Fruit fly (Drosophila melanogaster) whole organism, embryonic: ENCODE results near the gene uif.

Experiments
- Abd-B ChIP-seq: fragments of 200-800 bp; sonication (Bioruptor generic); optimal IDR thresholded peaks from 2 replicates; lab custom pipeline; 2018; ENCODE audit warnings: missing biosample characterization, mild to moderate bottlenecking, missing genetic modification characterization, moderate library complexity
- BEAF-32 ChIP-seq: fragments of 200-800 bp; sonication (Bioruptor generic); optimal IDR thresholded peaks from 3 replicates; lab custom pipeline; 2017; ENCODE audit warnings: missing biosample characterization, missing genetic modification characterization, mild to moderate bottlenecking, moderate library complexity, missing genetic modification reagents
- CG10147 ChIP-seq: fragments of 200-800 bp; sonication (Bioruptor generic); optimal IDR thresholded peaks from 2 replicates; lab custom pipeline; 2019; ENCODE audit warnings: missing biosample characterization, mild to moderate bottlenecking, missing genetic modification characterization, moderate library complexity
- CG11398 ChIP-seq: fragments of 200-800 bp; sonication (Bioruptor generic); optimal IDR thresholded peaks from 2 replicates; lab custom pipeline; 2016; ENCODE audit warnings: missing biosample characterization, missing genetic modification characterization
- CG11504 ChIP-seq: fragments of 200-800 bp; sonication (Bioruptor generic); optimal IDR thresholded peaks from 3 replicates; lab custom pipeline; 2019; ENCODE audit warnings: missing biosample characterization, mild to moderate bottlenecking, missing genetic modification characterization, moderate library complexity
- CG11560 ChIP-seq: fragments of 200-800 bp; sonication (Bioruptor generic); IDR thresholded peaks from 3 replicates; pipeline ENCODE4 v1.3.6; 2022; ENCODE audit warnings: missing biosample characterization, missing genetic modification characterization
- CG12155 ChIP-seq: fragments of 200-800 bp; sonication (Bioruptor generic); optimal IDR thresholded peaks from 3 replicates; lab custom pipeline; 2016; ENCODE audit warnings: missing biosample characterization, missing genetic modification characterization
- CG13624 ChIP-seq: fragments of 200-800 bp; sonication (Bioruptor generic); optimal IDR thresholded peaks from 2 replicates; lab custom pipeline; 2016; ENCODE audit warnings: missing biosample characterization, missing genetic modification characterization
- CG13894 ChIP-seq: fragments of 200-800 bp; sonication (Bioruptor generic); optimal IDR thresholded peaks from 3 replicates; lab custom pipeline; 2018; ENCODE audit warnings: missing biosample characterization, mild to moderate bottlenecking, missing genetic modification characterization, moderate library complexity
- CG14965 ChIP-seq: fragments of 200-800 bp; sonication (Bioruptor generic); optimal IDR thresholded peaks from 2 replicates; lab custom pipeline; 2016; ENCODE audit warnings: missing biosample characterization, missing genetic modification characterization, borderline replicate concordance
- CG17829 ChIP-seq: fragments of 200-800 bp; optimal IDR thresholded peaks from 2 replicates; lab custom pipeline; 2019; ENCODE audit warnings: missing biosample characterization, mild to moderate bottlenecking, missing genetic modification characterization, moderate library complexity
- CG18619 ChIP-seq: fragments of 200-800 bp; sonication (Bioruptor generic); optimal IDR thresholded peaks from 3 replicates; lab custom pipeline; 2017; ENCODE audit warnings: missing biosample characterization, mild to moderate bottlenecking, missing genetic modification characterization
- CG2199 ChIP-seq: fragments of 200-800 bp; sonication (Bioruptor generic); IDR thresholded peaks from 3 replicates; pipeline ENCODE4 v1.3.6; 2022; ENCODE audit warnings: missing biosample characterization, missing genetic modification characterization
- CG2678 ChIP-seq: fragments of 200-800 bp; sonication (Bioruptor generic); optimal IDR thresholded peaks from 3 replicates; lab custom pipeline; 2019; ENCODE audit warnings: missing biosample characterization, mild to moderate bottlenecking, missing genetic modification characterization, moderate library complexity
- CG2712 ChIP-seq: fragments of 200-800 bp; optimal IDR thresholded peaks from 3 replicates; lab custom pipeline; 2019; ENCODE audit warnings: missing biosample characterization, mild to moderate bottlenecking, missing genetic modification characterization, moderate library complexity
- CG2875 ChIP-seq: fragments of 200-800 bp; sonication (Bioruptor generic); optimal IDR thresholded peaks from 2 replicates; lab custom pipeline; 2017; ENCODE audit warnings: missing biosample characterization, mild to moderate bottlenecking, missing genetic modification characterization, missing genetic modification reagents
- CG31388 ChIP-seq: fragments of 200-800 bp; sonication (Bioruptor generic); optimal IDR thresholded peaks from 2 replicates; lab custom pipeline; 2016; ENCODE audit warnings: missing biosample characterization, missing genetic modification characterization
- CG3281 ChIP-seq: fragments of 200-800 bp; sonication (Bioruptor generic); optimal IDR thresholded peaks from 3 replicates; lab custom pipeline; 2017; ENCODE audit warnings: missing biosample characterization, mild to moderate bottlenecking, missing genetic modification characterization
- CG4328 ChIP-seq: fragments of 200-800 bp; sonication (Bioruptor generic); optimal IDR thresholded peaks from 3 replicates; lab custom pipeline; 2017; ENCODE audit warnings: missing biosample characterization, missing genetic modification reagents, missing genetic modification characterization
- CG43689 ChIP-seq: fragments of 200-800 bp; sonication (Bioruptor generic); IDR thresholded peaks from 2 replicates; pipeline ENCODE4 v1.3.6; 2022; ENCODE audit warnings: missing biosample characterization, missing genetic modification characterization
- CG6254 ChIP-seq: fragments of 200-800 bp; sonication (Bioruptor generic); optimal IDR thresholded peaks from 3 replicates; lab custom pipeline; 2017; ENCODE audit warnings: mild to moderate bottlenecking, missing biosample characterization, missing genetic modification reagents, missing genetic modification characterization
- CG7745 ChIP-seq: fragments of 200-800 bp; sonication (Bioruptor generic); optimal IDR thresholded peaks from 2 replicates; lab custom pipeline; 2018; ENCODE audit warnings: missing biosample characterization, mild to moderate bottlenecking, missing genetic modification characterization, moderate library complexity
- CG8089 ChIP-seq: fragments of 200-800 bp; sonication (Bioruptor generic); optimal IDR thresholded peaks from 3 replicates; lab custom pipeline; 2016; ENCODE audit warnings: missing biosample characterization, missing genetic modification characterization
- CG8290 ChIP-seq, 3 experiments: fragments of 200-800 bp; sonication (Bioruptor generic); optimal IDR thresholded peaks; 2 replicates each; lab custom pipeline; 2016 to 2019; ENCODE audit warnings: missing biosample characterization in 3 of 3, missing genetic modification characterization in 3 of 3, mild to moderate bottlenecking in 2 of 3, moderate library complexity in 1 of 3
- CG8388 ChIP-seq: fragments of 200-800 bp; sonication (Bioruptor generic); optimal IDR thresholded peaks from 2 replicates; lab custom pipeline; 2019; ENCODE audit warnings: missing biosample characterization, mild to moderate bottlenecking, missing genetic modification characterization, moderate library complexity
- D19A ChIP-seq: fragments of 200-800 bp; optimal IDR thresholded peaks from 3 replicates; lab custom pipeline; 2019; ENCODE audit warnings: missing biosample characterization, mild to moderate bottlenecking, missing genetic modification characterization, moderate library complexity
- Doc3 ChIP-seq: fragments of 200-800 bp; sonication (Bioruptor generic); IDR thresholded peaks from 3 replicates; pipeline ENCODE4 v1.3.6; 2022; ENCODE audit warnings: missing biosample characterization, missing genetic modification characterization; ENCODE audit not compliant: partially characterized antibody
- Dref ChIP-seq: fragments of 200-800 bp; sonication (Bioruptor generic); IDR thresholded peaks from 2 replicates; pipeline ENCODE4 v1.3.6; 2022; ENCODE audit warnings: missing biosample characterization, missing genetic modification characterization
- Fer3 ChIP-seq: fragments of 200-800 bp; sonication (Bioruptor generic); optimal IDR thresholded peaks from 2 replicates; lab custom pipeline; 2018; ENCODE audit warnings: missing biosample characterization, mild to moderate bottlenecking, missing genetic modification characterization, moderate library complexity
- HLH54F ChIP-seq: fragments of 200-800 bp; sonication (Bioruptor generic); optimal IDR thresholded peaks from 3 replicates; lab custom pipeline; 2016; ENCODE audit warnings: missing biosample characterization, missing genetic modification characterization
- NK7.1 ChIP-seq: fragments of 200-800 bp; sonication (Bioruptor generic); optimal IDR thresholded peaks from 3 replicates; lab custom pipeline; 2016; ENCODE audit warnings: missing biosample characterization, missing genetic modification characterization
- Neu2 ChIP-seq: fragments of 200-800 bp; sonication (Bioruptor generic); optimal IDR thresholded peaks from 3 replicates; lab custom pipeline; 2016; ENCODE audit warnings: missing biosample characterization, missing genetic modification characterization, borderline replicate concordance
- Nf-YC ChIP-seq: fragments of 200-800 bp; optimal IDR thresholded peaks from 3 replicates; lab custom pipeline; 2019; ENCODE audit warnings: missing biosample characterization, mild to moderate bottlenecking, missing genetic modification characterization, moderate library complexity
- Xrp1 ChIP-seq: fragments of 200-800 bp; sonication (Bioruptor generic); IDR thresholded peaks from 2 replicates; pipeline ENCODE4 v1.3.6; 2022; ENCODE audit warnings: missing biosample characterization, missing genetic modification characterization
- bigmax ChIP-seq: fragments of 200-800 bp; sonication (Bioruptor generic); optimal IDR thresholded peaks from 2 replicates; lab custom pipeline; 2018; ENCODE audit warnings: missing biosample characterization, mild to moderate bottlenecking, missing genetic modification characterization
- cato ChIP-seq: fragments of 200-800 bp; sonication (Bioruptor generic); optimal IDR thresholded peaks from 2 replicates; lab custom pipeline; 2016; ENCODE audit warnings: missing biosample characterization, missing genetic modification characterization, borderline replicate concordance
- ci ChIP-seq: fragments of 200-800 bp; sonication (Bioruptor generic); IDR thresholded peaks from 3 replicates; pipeline ENCODE4 v1.3.6; 2022; ENCODE audit warnings: missing biosample characterization, missing genetic modification characterization
- dmrt99B ChIP-seq: fragments of 200-800 bp; sonication (Bioruptor generic); optimal IDR thresholded peaks from 2 replicates; lab custom pipeline; 2018; ENCODE audit warnings: missing biosample characterization, mild to moderate bottlenecking, missing genetic modification characterization, moderate library complexity
- dpn ChIP-seq, 2 experiments: fragments of 200-800 bp; sonication (Bioruptor generic); optimal IDR thresholded peaks; 3 replicates each; lab custom pipeline; 2016; ENCODE audit warnings: missing biosample characterization in 2 of 2, missing genetic modification characterization in 2 of 2
- esg ChIP-seq: fragments of 200-800 bp; sonication (Bioruptor generic); conservative IDR thresholded peaks from 2 replicates; pipeline ENCODE4 v1.3.6; 2022; ENCODE audit warnings: missing biosample characterization, missing genetic modification characterization
- fd102C ChIP-seq: fragments of 200-800 bp; sonication (Bioruptor generic); optimal IDR thresholded peaks from 2 replicates; lab custom pipeline; 2018; ENCODE audit warnings: missing biosample characterization, mild to moderate bottlenecking, missing genetic modification characterization, moderate library complexity
- grn ChIP-seq: fragments of 200-800 bp; sonication (Bioruptor generic); optimal IDR thresholded peaks from 3 replicates; lab custom pipeline; 2017; ENCODE audit warnings: missing biosample characterization, missing genetic modification characterization
- luna ChIP-seq: fragments of 200-800 bp; sonication (Bioruptor generic); optimal IDR thresholded peaks from 2 replicates; lab custom pipeline; 2016; ENCODE audit warnings: missing biosample characterization, missing genetic modification characterization
- pfk ChIP-seq: fragments of 200-800 bp; sonication (Bioruptor generic); optimal IDR thresholded peaks from 2 replicates; lab custom pipeline; 2018; ENCODE audit warnings: missing biosample characterization, mild to moderate bottlenecking, missing genetic modification characterization, moderate library complexity
- pho ChIP-seq: fragments of 200-800 bp; sonication (Bioruptor generic); optimal IDR thresholded peaks from 2 replicates; lab custom pipeline; 2016; ENCODE audit warnings: missing biosample characterization, missing genetic modification characterization
- pita ChIP-seq: fragments of 200-800 bp; sonication (Bioruptor generic); optimal IDR thresholded peaks from 2 replicates; lab custom pipeline; 2017; ENCODE audit warnings: missing biosample characterization, mild to moderate bottlenecking, missing genetic modification characterization
- shn ChIP-seq: fragments of 200-800 bp; sonication (Bioruptor generic); optimal IDR thresholded peaks from 3 replicates; lab custom pipeline; 2016; ENCODE audit warnings: missing biosample characterization, missing genetic modification characterization
- sob ChIP-seq: fragments of 200-800 bp; sonication (Bioruptor generic); IDR thresholded peaks from 2 replicates; pipeline ENCODE4 v1.3.6; 2022; ENCODE audit warnings: missing biosample characterization, missing genetic modification characterization
- zen ChIP-seq: fragments of 200-800 bp; sonication (Bioruptor generic); optimal IDR thresholded peaks from 3 replicates; lab custom pipeline; 2018; ENCODE audit warnings: missing biosample characterization, mild to moderate bottlenecking, missing genetic modification characterization, moderate library complexity

uif gene

dm6 chr2L:7023614-7024259 is 13.6 kb upstream of the uif start, which contains the start of gene Gart (continued):
- TF ChIP-seq CG14965 (GFP tag; lab: Kevin White, UChicago) (peak; percentile 17), bigmax (GFP tag; lab: Kevin White, UChicago) (no peak), sob (GFP tag; lab: Robert Waterston, UW) (peak; percentile 51), CG2712 (tag; lab: Kevin White, UChicago) (no peak), Xrp1 (GFP tag; lab: Robert Waterston, UW) (no peak; the same call in 1 of the 2 replicates), CG13894 (tag; lab: Kevin White, UChicago) (no peak), CG8388 (GFP tag; lab: Kevin White, UChicago) (peak; percentile 62), CG8290 (GFP tag; optimal IDR thresholded peaks at IDR 0.05; lab: Kevin White, UChicago) (no peak), CG8290 (tag; optimal IDR thresholded peaks at IDR 0.05; lab: Kevin White, UChicago) (no peak), CG11398 (GFP tag; lab: Kevin White, UChicago) (peak; percentile 52), Abd-B (GFP tag; lab: Kevin White, UChicago) (peak; percentile 15), CG3281 (peak; percentile 41), CG17829 (tag; lab: Kevin White, UChicago) (no peak), CG2875 (GFP tag; lab: Kevin White, UChicago) (peak; percentile 67), CG10147 (peak; percentile 8), D19A (tag; lab: Kevin White, UChicago) (peak; percentile 93), pfk (GFP tag; lab: Kevin White, UChicago) (no peak), BEAF-32 (GFP tag; lab: Kevin White, UChicago) (no peak), CG2199 (GFP tag; lab: Robert Waterston, UW) (no peak), Neu2 (GFP tag; lab: Kevin White, UChicago) (no peak), CG43689 (GFP tag; lab: Robert Waterston, UW) (no peak; the same call in 1 of the 2 replicates), dmrt99B (tag; lab: Kevin White, UChicago) (peak; percentile 61), CG11504 (tag; lab: Kevin White, UChicago) (no peak), zen (tag; lab: Kevin White, UChicago) (no peak), esg (peak; percentile 51), CG18619 (GFP tag; lab: Kevin White, UChicago) (peak; percentile 43), cato (GFP tag; lab: Kevin White, UChicago) (peak; percentile 41), CG4328 (GFP tag; lab: Kevin White, UChicago) (no peak), CG2678 (tag; lab: Kevin White, UChicago) (no peak), dpn (GFP tag; optimal IDR thresholded peaks at IDR 0.05; lab: Kevin White, UChicago) (peak; percentile 72 to 73), shn (GFP tag; lab: Kevin White, UChicago) (peak; percentile 53), pho (GFP tag; lab: Kevin White, UChicago) (peak; percentile 66), CG13624 (peak; percentile 72), NK7.1 (no peak), luna (GFP tag; lab: Kevin White, UChicago) (no peak), CG31388 (no peak), HLH54F (GFP tag; lab: Kevin White, UChicago) (peak; percentile 63), CG6254 (GFP tag; lab: Kevin White, UChicago) (no peak), pita (GFP tag; lab: Kevin White, UChicago) (no peak), ci (GFP tag; lab: Robert Waterston, UW) (peak; percentile 79), CG8089 (GFP tag; lab: Kevin White, UChicago) (peak; percentile 59), grn (GFP tag; lab: Kevin White, UChicago) (peak; percentile 47), CG12155 (GFP tag; lab: Kevin White, UChicago) (peak; percentile 60), CG7745 (tag; lab: Kevin White, UChicago) (no peak), CG11560 (no peak), Fer3 (peak; percentile 16), Dref (GFP tag; lab: Robert Waterston, UW) (no peak), Doc3 (GFP tag; lab: Robert Waterston, UW) (no peak), Nf-YC (tag; lab: Kevin White, UChicago) (no peak), fd102C (GFP tag; lab: Kevin White, UChicago) (no peak)
